Fruit fly (Drosophila melanogaster) whole organism, adult: ENCODE results near the gene CG42656.
A peak's percentile ranks its signal among the peaks of the same experiment; 100 is the strongest.

Source experiments
- CG11617 ChIP-seq: fragments of 200-800 bp; sonication (Bioruptor generic); optimal IDR thresholded peaks from 2 replicates; lab custom pipeline; 2017; ENCODE audit warnings: mild to moderate bottlenecking, missing biosample characterization, missing genetic modification reagents, missing genetic modification characterization
- CG12768 ChIP-seq: fragments of 200-800 bp; sonication (Bioruptor generic); optimal IDR thresholded peaks from 2 replicates; lab custom pipeline; 2017; ENCODE audit warnings: missing biosample characterization, missing genetic modification characterization, mild to moderate bottlenecking, moderate library complexity, missing genetic modification reagents
- CG14711 ChIP-seq: fragments of 200-800 bp; sonication (Bioruptor generic); optimal IDR thresholded peaks from 2 replicates; lab custom pipeline; 2018; ENCODE audit warnings: missing biosample characterization, mild to moderate bottlenecking, missing genetic modification characterization, moderate library complexity
- CG1620 ChIP-seq: fragments of 200-800 bp; sonication (Bioruptor generic); optimal IDR thresholded peaks from 2 replicates; lab custom pipeline; 2016; ENCODE audit warnings: missing biosample characterization, missing genetic modification characterization
- CG33017 ChIP-seq: fragments of 200-800 bp; sonication (Bioruptor generic); optimal IDR thresholded peaks from 2 replicates; lab custom pipeline; 2018; ENCODE audit warnings: missing biosample characterization, mild to moderate bottlenecking, missing genetic modification characterization, moderate library complexity
- CG5204 ChIP-seq: fragments of 200-800 bp; sonication (Bioruptor generic); optimal IDR thresholded peaks from 2 replicates; lab custom pipeline; 2016; ENCODE audit warnings: missing biosample characterization, missing genetic modification characterization
- CG7045 ChIP-seq: fragments of 200-800 bp; sonication (Bioruptor generic); optimal IDR thresholded peaks from 2 replicates; lab custom pipeline; 2017; ENCODE audit warnings: missing biosample characterization, mild to moderate bottlenecking, missing genetic modification characterization
- CG7101 ChIP-seq: fragments of 200-800 bp; sonication (Bioruptor generic); optimal IDR thresholded peaks from 2 replicates; lab custom pipeline; 2018; ENCODE audit warnings: missing biosample characterization, mild to moderate bottlenecking, missing genetic modification characterization, moderate library complexity
- Clk ChIP-seq: fragments of 200-800 bp; sonication (Bioruptor generic); optimal IDR thresholded peaks from 2 replicates; lab custom pipeline; 2017; ENCODE audit warnings: missing biosample characterization, missing genetic modification characterization
- Crg-1 ChIP-seq: fragments of 200-800 bp; sonication (Bioruptor generic); optimal IDR thresholded peaks from 2 replicates; lab custom pipeline; 2016; ENCODE audit warnings: missing biosample characterization, missing genetic modification characterization
- Hr96 ChIP-seq: fragments of 200-800 bp; sonication (Bioruptor generic); optimal IDR thresholded peaks from 2 replicates; lab custom pipeline; 2016; ENCODE audit warnings: missing biosample characterization, missing genetic modification characterization
- Mnt ChIP-seq: fragments of 200-800 bp; sonication (Bioruptor generic); optimal IDR thresholded peaks from 2 replicates; lab custom pipeline; 2016; ENCODE audit warnings: missing biosample characterization, mild to moderate bottlenecking, missing genetic modification characterization
- bab1 ChIP-seq: fragments of 200-800 bp; sonication (Bioruptor generic); optimal IDR thresholded peaks from 3 replicates; lab custom pipeline; 2019; ENCODE audit warnings: missing biosample characterization, mild to moderate bottlenecking, missing genetic modification characterization, moderate library complexity
- cic ChIP-seq: fragments of 200-800 bp; sonication (Bioruptor generic); optimal IDR thresholded peaks from 2 replicates; lab custom pipeline; 2017; ENCODE audit warnings: missing biosample characterization, mild to moderate bottlenecking, missing genetic modification characterization, moderate library complexity
- cnc ChIP-seq, 2 experiments: fragments of >200 bp; optimal IDR thresholded peaks; 2 replicates each; lab custom pipeline; 2017
- kay ChIP-seq: fragments of 200-800 bp; sonication (Bioruptor generic); peaks from one replicate; lab custom pipeline; 2016; ENCODE audit warnings: missing biosample characterization, missing genetic modification characterization, borderline replicate concordance
- ovo ChIP-seq: fragments of 200-800 bp; sonication (Bioruptor generic); optimal IDR thresholded peaks from 2 replicates; lab custom pipeline; 2016; ENCODE audit warnings: missing biosample characterization, missing genetic modification characterization
- pad ChIP-seq: fragments of 200-800 bp; sonication (Bioruptor generic); optimal IDR thresholded peaks from 3 replicates; lab custom pipeline; 2017; ENCODE audit warnings: missing biosample characterization, missing genetic modification characterization, mild to moderate bottlenecking, moderate library complexity, missing genetic modification reagents
- tj ChIP-seq: fragments of 200-800 bp; sonication (Bioruptor generic); optimal IDR thresholded peaks from 3 replicates; lab custom pipeline; 2017; ENCODE audit warnings: missing biosample characterization, mild to moderate bottlenecking, missing genetic modification characterization, moderate library complexity
- toe ChIP-seq: fragments of 200-800 bp; sonication (Bioruptor generic); optimal IDR thresholded peaks from 2 replicates; lab custom pipeline; 2016; ENCODE audit warnings: missing biosample characterization, missing genetic modification characterization

The CG42656 gene

dm6 chr3R:7491453-7491853 is 1.6 kb downstream of the CG42656 start:
- TF ChIP-seq bab1 (GFP tag; lab: Kevin White, UChicago) (peak; percentile 50), CG33017 (tag; lab: Kevin White, UChicago) (peak; percentile 31), CG11617 (no peak), CG14711 (tag; lab: Kevin White, UChicago) (no peak), ovo (peak; percentile 95), toe (GFP tag; lab: Kevin White, UChicago) (no peak), Crg-1 (GFP tag; lab: Kevin White, UChicago) (peak; percentile 7), CG1620 (GFP tag; lab: Kevin White, UChicago) (no peak), cic (GFP tag; lab: Kevin White, UChicago) (peak; percentile 7), CG7101 (peak; percentile 30), pad (peak; percentile 81), CG12768 (GFP tag; lab: Kevin White, UChicago) (peak; percentile 4), cnc (optimal IDR thresholded peaks at IDR 0.05; lab: Kevin White, UChicago) (no peak), CG7045 (no peak)

- no peak for TF ChIP-seq pad
- TF ChIP-seq bab1 (GFP tag; lab: Kevin White, UChicago), result peak; percentile 48
Measured at dm6 chr3R:7490884-7491283, 2.2 kb downstream of the CG42656 start.

- TF ChIP-seq CG14711 (tag; lab: Kevin White, UChicago) (no peak), tj (GFP tag; lab: Kevin White, UChicago) (peak; percentile 33), cnc (optimal IDR thresholded peaks at IDR 0.05; lab: Kevin White, UChicago) (peak; percentile 17 to 92)
Measured at dm6 chr3R:7489902-7490301, 3.2 kb downstream of the CG42656 start.

dm6 chr3R:7475708-7476107 is 17.4 kb downstream of the CG42656 start:
- no peak for TF ChIP-seq ovo
- no peak for TF ChIP-seq Mnt
- no peak for TF ChIP-seq tj (GFP tag; lab: Kevin White, UChicago)
- TF ChIP-seq CG7101, result no peak
- TF ChIP-seq CG7045, result no peak
- no peak for TF ChIP-seq toe (GFP tag; lab: Kevin White, UChicago)
- no peak for TF ChIP-seq CG11617
- TF ChIP-seq pad, result no peak
- TF ChIP-seq kay (GFP tag; lab: Kevin White, UChicago), result no peak
- TF ChIP-seq cic (GFP tag; lab: Kevin White, UChicago), result no peak
- TF ChIP-seq Clk (GFP tag; lab: Kevin White, UChicago), result no peak
- TF ChIP-seq CG12768 (GFP tag; lab: Kevin White, UChicago), result no peak
- no peak for TF ChIP-seq Crg-1 (GFP tag; lab: Kevin White, UChicago)
- TF ChIP-seq CG33017 (tag; lab: Kevin White, UChicago), result no peak
- TF ChIP-seq CG1620 (GFP tag; lab: Kevin White, UChicago), result no peak
- TF ChIP-seq cnc (optimal IDR thresholded peaks at IDR 0.05; lab: Kevin White, UChicago), result no peak
- no peak for TF ChIP-seq bab1 (GFP tag; lab: Kevin White, UChicago)

- TF ChIP-seq CG11617 (peak; percentile 62), kay (GFP tag; lab: Kevin White, UChicago) (no peak), Clk (GFP tag; lab: Kevin White, UChicago) (peak; percentile 72), Crg-1 (GFP tag; lab: Kevin White, UChicago) (peak; percentile 72), CG12768 (GFP tag; lab: Kevin White, UChicago) (peak; percentile 97), CG5204 (GFP tag; lab: Kevin White, UChicago) (peak; percentile 48), tj (GFP tag; lab: Kevin White, UChicago) (peak; percentile 94), Hr96 (GFP tag; lab: Kevin White, UChicago) (peak; percentile 83), bab1 (GFP tag; lab: Kevin White, UChicago) (peak; percentile 86), pad (peak; percentile 82), CG7045 (peak; percentile 87), Mnt (peak; percentile 80), toe (GFP tag; lab: Kevin White, UChicago) (peak; percentile 80), CG7101 (peak; percentile 79), CG1620 (GFP tag; lab: Kevin White, UChicago) (peak; percentile 74), cnc (optimal IDR thresholded peaks at IDR 0.05; lab: Kevin White, UChicago) (no peak), cic (GFP tag; lab: Kevin White, UChicago) (peak; percentile 91), CG14711 (tag; lab: Kevin White, UChicago) (peak; percentile 33), CG33017 (tag; lab: Kevin White, UChicago) (peak; percentile 71), ovo (peak; percentile 87)
Measured at dm6 chr3R:7474616-7475120, 18.4 kb downstream of the CG42656 start.

- TF ChIP-seq kay (GFP tag; lab: Kevin White, UChicago), result peak; percentile 89
- peak; percentile 90 for TF ChIP-seq Crg-1 (GFP tag; lab: Kevin White, UChicago)
- TF ChIP-seq CG11617, result peak; percentile 94
- peak; percentile 64 for TF ChIP-seq Mnt
- peak; percentile 98 for TF ChIP-seq CG33017 (tag; lab: Kevin White, UChicago)
- peak; percentile 92 for TF ChIP-seq CG12768 (GFP tag; lab: Kevin White, UChicago)
- TF ChIP-seq Clk (GFP tag; lab: Kevin White, UChicago), result peak; percentile 92
- TF ChIP-seq CG5204 (GFP tag; lab: Kevin White, UChicago), result peak; percentile 94
- peak; percentile 98 for TF ChIP-seq CG7045
- TF ChIP-seq toe (GFP tag; lab: Kevin White, UChicago), result peak; percentile 92
- no peak for TF ChIP-seq cnc (optimal IDR thresholded peaks at IDR 0.05; lab: Kevin White, UChicago)
- peak; percentile 99 for TF ChIP-seq bab1 (GFP tag; lab: Kevin White, UChicago)
- TF ChIP-seq cic (GFP tag; lab: Kevin White, UChicago), result peak; percentile 29
- peak; percentile 79 for TF ChIP-seq tj (GFP tag; lab: Kevin White, UChicago)
- TF ChIP-seq CG1620 (GFP tag; lab: Kevin White, UChicago), result peak; percentile 94
- peak; percentile 97 for TF ChIP-seq CG7101
- peak; percentile 85 for TF ChIP-seq pad
- TF ChIP-seq Hr96 (GFP tag; lab: Kevin White, UChicago), result peak; percentile 89
- peak; percentile 94 for TF ChIP-seq CG14711 (tag; lab: Kevin White, UChicago)
- TF ChIP-seq ovo, result peak; percentile 84
Measured at dm6 chr3R:7473767-7474254, 19.3 kb downstream of the CG42656 start, which contains the start of gene CG1142. Gene CG1142 (minus strand): TSS chr3R:7473781.
